Fruit fly (Drosophila melanogaster) Kc167 (cell line): Measurements from ENCODE around the gene Cp15.

Experiments used
- Myc ChIP-seq: fragments of >200 bp; optimal IDR thresholded peaks from 2 replicates; lab custom pipeline; 2017; ENCODE audit warnings: missing external identifiers
- Sin3A ChIP-seq: fragments of >200 bp; optimal IDR thresholded peaks from 2 replicates; lab custom pipeline; 2018; ENCODE audit warnings: missing external identifiers
- h ChIP-seq: fragments of >200 bp; optimal IDR thresholded peaks from 3 replicates; lab custom pipeline; 2018; ENCODE audit warnings: missing external identifiers
- insv ChIP-seq: fragments of >200 bp; optimal IDR thresholded peaks from 3 replicates; lab custom pipeline; 2018; ENCODE audit warnings: missing external identifiers
- psq ChIP-seq: fragments of >200 bp; optimal IDR thresholded peaks from 2 replicates; lab custom pipeline; 2017; ENCODE audit warnings: missing external identifiers
- ttk ChIP-seq: sonication (Bioruptor generic); optimal IDR thresholded peaks from 2 replicates; lab custom pipeline; 2017; ENCODE audit warnings: missing external identifiers

Gene Cp15

DNA sequence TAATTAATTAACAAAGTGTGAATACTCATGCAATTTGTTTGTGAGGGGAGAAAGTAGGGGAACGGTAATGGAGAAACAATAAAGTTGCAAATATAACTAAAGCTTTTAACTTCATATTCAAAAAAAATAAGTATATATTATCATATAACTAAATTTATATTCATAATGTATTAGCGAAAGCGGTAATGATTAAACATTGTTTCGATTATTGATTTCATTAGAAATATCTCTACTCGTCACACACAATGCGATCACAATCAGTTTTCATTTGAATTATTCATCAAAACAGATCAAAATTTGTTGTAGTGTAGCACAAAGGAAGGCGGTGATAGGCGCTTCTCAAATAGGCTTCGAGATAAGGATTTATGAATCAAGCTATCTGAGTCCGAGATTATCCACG lies 27.4 kb downstream of the Cp15 start, which contains the start of gene CG6576:
CG6576 (plus strand) TSS at position 301 of the 400 bp plus-strand sequence.
- TF ChIP-seq Myc (no peak), psq (no peak), ttk (lab: Kevin White, UChicago) (no peak), insv (lab: Kevin White, UChicago) (no peak), h (lab: Kevin White, UChicago) (no peak), Sin3A (no peak)

DNA sequence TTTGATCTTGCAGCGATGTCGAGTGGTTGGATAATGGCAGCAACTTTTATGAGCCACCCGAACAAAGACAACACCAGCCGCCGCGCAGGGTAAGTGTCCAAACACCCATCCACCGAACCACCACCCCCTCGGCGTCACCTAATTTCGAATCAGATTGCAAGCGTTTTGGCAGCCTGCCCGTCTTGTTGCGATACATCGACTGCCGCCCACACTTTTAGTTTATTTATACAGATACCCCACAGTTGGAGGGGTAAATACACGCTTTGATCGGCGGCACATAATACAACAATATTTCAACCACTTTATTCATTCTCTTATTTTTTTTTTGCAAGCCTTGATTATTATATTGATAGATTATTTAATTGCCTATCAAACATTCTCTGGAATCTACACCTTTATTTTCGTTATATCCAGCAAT lies 34.8 kb downstream of the Cp15 start:
- no peak for TF ChIP-seq insv (lab: Kevin White, UChicago)

DNA sequence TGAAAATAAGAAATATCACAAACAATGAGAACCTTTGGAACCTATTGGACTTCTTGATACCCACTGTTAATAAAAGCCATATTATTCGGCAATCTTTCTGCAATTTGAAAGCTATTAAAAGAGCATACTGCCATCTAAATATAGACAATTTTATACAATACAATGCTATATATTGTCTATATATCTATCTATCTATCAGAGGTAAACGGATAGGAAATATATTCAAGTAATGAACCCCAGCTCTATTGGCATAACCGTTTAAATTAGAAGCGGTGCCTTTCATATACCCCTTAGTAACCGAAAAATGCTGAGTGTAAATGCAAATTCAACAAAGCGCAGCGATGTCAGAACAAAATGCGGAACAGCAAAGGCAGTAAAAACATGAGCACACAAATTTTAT lies 35.5 kb downstream of the Cp15 start:
- TF ChIP-seq ttk (lab: Kevin White, UChicago) (no peak), Myc (no peak), insv (lab: Kevin White, UChicago) (no peak), psq (no peak), h (lab: Kevin White, UChicago) (no peak), Sin3A (no peak)

DNA sequence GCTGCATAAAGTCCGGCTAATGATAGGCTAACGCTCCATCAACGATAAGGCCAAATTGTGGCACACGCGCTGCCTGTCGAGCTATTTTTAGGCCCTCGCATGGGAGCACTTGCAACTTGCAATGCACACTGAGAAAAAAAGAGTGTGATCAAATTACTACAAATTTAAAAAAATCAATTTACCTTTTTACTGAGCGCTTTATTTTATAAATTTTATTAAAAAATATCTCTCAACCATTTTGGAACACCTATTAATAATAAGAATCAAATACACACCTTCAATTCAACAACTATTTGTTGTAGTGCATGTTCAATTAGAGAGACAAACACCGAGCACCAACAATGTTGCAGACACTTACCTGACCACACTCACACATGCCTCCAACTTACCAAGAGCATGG lies 37.2 kb downstream of the Cp15 start:
- TF ChIP-seq ttk (lab: Kevin White, UChicago) (no peak), h (lab: Kevin White, UChicago) (no peak), insv (lab: Kevin White, UChicago) (no peak), Myc (no peak), psq (no peak), Sin3A (no peak)

DNA sequence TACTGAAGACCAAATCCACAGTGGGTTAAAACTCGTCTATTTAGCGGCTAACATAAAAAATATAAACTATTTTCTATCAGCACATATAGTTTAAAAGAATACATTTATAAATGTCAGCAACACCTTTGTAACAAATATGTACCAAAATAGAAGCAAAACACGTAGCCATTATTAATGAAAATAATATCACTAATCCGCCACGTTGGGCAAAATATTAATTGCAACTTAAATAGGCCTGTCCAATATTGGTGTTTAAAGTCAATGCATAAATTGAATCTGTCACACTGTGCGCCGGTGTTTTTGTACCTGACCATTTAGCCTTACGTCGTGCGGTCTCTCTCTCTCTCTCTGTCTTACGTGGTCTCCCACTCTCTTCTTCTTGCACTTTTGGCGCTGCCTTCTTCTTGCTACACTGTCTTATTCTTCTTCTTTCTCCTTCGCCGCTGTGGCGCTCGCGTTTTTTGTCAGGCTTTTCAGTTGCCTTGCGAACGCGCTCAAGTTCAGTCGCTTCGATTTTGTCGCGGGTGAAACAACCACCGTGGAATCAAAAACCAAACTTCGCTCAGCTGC lies 37.8 kb downstream of the Cp15 start:
- TF ChIP-seq insv (lab: Kevin White, UChicago): no peak
- TF ChIP-seq Myc: no peak
- no peak for TF ChIP-seq ttk (lab: Kevin White, UChicago)
- TF ChIP-seq psq: no peak

DNA sequence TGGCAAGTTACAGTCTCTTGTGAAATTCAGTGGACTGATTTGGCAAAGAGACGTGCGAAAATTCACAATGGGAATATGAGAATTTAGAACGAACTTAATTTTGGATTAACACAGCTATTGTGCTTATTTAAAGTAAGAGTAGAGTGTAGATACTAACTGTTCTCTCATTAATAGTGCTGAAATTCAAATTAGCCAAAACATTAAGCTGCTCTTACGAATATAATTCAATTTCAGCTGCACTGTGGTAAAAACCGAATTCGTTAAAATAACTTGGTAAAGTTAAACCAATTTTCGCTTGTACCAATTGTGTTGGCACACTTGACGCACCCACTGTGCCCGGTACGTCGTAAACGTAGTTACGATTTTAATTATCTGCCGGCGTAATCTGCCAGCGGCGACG lies 39.6 kb downstream of the Cp15 start:
- TF ChIP-seq Myc (no peak), h (lab: Kevin White, UChicago) (no peak), psq (no peak), insv (lab: Kevin White, UChicago) (no peak), ttk (lab: Kevin White, UChicago) (no peak), Sin3A (no peak)

DNA sequence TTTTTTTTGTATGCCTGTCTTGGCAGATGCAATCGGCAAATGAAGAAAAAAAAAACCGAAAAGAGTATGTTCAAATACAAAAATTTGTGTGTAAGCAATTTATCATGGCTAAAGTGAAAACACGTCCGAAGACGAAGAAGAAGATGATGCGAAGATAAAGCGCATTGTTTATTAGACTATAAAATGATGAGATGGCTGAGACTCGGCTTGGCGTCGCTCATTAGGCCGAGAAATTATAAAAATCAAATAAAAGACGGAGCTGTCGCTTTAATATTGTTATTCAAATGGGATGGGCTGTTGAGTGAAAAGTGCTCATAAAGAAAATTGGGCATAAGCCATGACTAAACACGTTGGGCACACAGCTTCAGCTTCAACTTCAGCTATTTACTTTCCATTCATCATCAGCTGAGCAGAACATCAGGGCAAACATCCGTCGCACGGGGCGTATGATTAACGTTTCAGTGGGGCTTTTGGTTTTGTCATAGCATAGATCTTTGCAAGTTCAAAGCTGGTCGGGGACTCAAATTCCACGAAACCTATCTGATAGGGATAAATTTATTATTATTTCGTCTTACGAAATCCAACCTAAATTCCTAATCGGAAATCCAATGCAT lies 42.4 kb downstream of the Cp15 start:
- TF ChIP-seq Myc (no peak), insv (lab: Kevin White, UChicago) (no peak), psq (no peak), h (lab: Kevin White, UChicago) (no peak), Sin3A (no peak), ttk (lab: Kevin White, UChicago) (no peak)

DNA sequence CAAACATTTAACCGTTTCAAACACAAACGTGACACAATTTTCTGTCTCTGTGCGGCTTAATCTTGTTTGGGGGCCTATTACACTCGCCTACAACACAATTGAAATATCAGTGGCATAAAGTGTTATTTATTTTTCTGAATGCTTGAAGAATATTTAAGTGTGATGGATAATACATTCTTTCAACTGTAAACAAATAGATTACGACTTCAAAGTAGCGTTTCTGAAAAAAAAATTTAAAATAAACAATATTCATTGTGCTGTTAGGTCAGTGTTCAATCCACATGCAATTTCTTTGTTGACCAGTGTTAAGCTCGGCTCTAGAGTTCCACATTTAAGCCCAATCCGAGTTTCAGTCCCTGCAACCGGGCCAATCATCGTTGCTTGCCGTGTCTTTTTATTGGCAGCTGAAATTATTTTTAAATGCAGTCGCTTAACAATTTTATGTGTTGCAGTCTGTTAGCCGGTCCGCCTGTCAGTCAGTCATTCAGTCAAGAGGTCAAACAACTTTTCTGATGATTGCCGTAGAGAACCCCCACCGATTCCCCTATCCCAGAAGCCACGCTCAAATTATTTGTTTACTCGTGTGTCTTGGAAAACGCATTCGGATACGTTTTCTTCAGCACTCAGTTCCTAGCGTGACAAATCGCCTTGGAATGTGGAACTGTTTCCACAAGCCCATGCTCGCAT lies 44.9 kb downstream of the Cp15 start:
- no peak for TF ChIP-seq Sin3A
- TF ChIP-seq insv (lab: Kevin White, UChicago): no peak
- TF ChIP-seq h (lab: Kevin White, UChicago): no peak
- TF ChIP-seq psq: no peak
- TF ChIP-seq ttk (lab: Kevin White, UChicago): no peak
- TF ChIP-seq Myc: no peak

DNA sequence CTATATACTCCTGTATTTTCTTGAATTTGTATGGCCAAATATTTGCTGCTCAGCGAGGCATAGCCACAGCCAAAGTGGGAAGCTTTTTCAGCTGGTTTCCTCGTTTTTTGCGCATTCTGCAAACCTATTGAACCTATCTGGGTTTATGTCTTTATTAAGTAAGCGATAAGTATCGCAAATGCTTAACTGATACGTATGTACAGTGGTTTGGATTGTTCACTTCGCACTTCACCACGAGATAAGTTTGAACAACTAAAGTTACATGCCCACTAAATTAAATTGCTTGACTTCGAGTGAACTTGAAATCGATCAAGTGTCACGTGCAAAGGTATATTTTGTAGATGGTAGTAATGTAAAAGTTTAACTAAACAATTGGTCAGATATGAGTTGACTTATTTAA lies 45.4 kb downstream of the Cp15 start:
- TF ChIP-seq h (lab: Kevin White, UChicago): no peak
- TF ChIP-seq ttk (lab: Kevin White, UChicago): no peak
- no peak for TF ChIP-seq psq
- no peak for TF ChIP-seq Myc
- no peak for TF ChIP-seq Sin3A
- no peak for TF ChIP-seq insv (lab: Kevin White, UChicago)

DNA sequence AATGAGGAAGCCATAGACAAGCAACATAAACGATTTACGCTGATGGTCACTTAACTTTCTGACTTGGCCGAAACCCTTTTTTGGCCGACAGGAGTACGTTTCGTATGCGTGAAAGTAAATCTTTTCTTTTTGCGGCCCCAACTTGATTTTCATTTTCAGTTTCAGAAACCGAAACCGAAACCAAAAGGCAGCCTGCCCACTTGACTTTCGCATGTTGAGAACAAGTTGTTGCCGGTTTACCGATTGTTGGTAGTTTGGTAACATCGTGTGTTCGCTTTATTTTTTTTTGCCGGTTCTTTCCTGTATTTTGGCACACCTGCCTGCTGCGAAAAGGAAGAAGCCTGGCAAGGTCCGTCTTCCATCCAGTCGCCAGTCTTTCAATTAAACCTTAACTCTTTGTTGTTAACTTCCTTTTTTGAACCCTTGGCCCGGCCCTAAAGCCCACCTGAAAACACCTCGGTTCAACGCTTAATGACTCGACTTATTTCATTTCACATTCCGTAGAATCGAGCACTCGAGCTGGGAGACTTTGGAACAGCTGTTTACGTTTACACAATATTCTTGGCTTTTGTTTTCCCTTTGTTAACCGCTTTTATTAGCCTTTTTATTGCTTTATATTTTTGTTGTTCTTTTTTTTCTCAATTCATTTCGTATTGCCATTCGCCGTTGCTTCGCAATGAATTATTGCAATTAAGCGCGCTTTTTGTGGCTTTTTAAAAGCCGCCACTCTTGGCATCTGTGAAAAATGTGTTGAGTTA lies 46.9 kb downstream of the Cp15 start:
- TF ChIP-seq insv (lab: Kevin White, UChicago): no peak

DNA sequence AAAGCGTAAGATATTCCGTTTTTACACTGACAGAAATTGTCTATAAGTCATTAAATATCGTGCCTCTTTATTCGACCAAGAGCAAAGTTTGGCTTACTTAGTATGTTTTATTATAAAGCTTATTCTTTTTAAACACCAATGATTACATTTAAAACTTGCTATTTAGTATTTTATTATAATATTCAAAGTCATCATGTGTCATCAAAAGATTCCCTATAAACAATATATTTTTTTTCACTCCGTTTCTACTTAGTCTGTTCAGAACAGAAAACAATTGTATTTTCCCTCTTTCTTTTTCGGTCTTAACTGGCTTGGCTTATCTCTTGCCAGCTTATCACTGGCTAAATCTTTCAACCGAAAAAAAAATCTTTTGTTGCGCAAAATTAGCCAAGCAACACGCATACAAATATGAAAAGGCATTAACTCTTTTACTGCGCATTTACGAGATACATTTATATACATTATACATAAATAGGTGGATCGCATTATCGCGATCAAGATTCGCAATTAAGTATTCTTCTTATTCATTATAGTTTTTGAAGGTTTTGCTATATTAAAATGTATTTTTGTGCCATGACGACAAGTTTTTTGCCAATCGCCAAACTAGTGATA lies 49.1 kb downstream of the Cp15 start:
- TF ChIP-seq Sin3A: no peak
